Worm (Caenorhabditis elegans) whole organism, late embryonic: ENCODE measurements around the gene fbxa-170.
"Not testable (repeated sequence)": the region's sequence is repeated elsewhere in the genome, so short reads cannot be mapped to it uniquely, and the experiment has no call there.

Experiments used
- C08G9.2 ChIP-seq: sonication (generic microtip); optimal IDR thresholded peaks from 2 replicates; lab custom pipeline; 2016; ENCODE audit warnings: mild to moderate bottlenecking, missing genetic modification characterization, moderate library complexity, missing compliant biosample characterization
- F13H6.1 ChIP-seq: sonication (generic microtip); optimal IDR thresholded peaks from 2 replicates; lab custom pipeline; 2016; ENCODE audit warnings: missing genetic modification characterization, missing compliant biosample characterization
- K02D7.2 ChIP-seq: sonication (generic microtip); optimal IDR thresholded peaks from 2 replicates; lab custom pipeline; 2017; ENCODE audit warnings: mild to moderate bottlenecking, missing genetic modification characterization, missing compliant biosample characterization
- ahr-1 ChIP-seq: sonication (generic microtip); optimal IDR thresholded peaks from 2 replicates; lab custom pipeline; 2016; ENCODE audit warnings: missing genetic modification characterization, missing compliant biosample characterization
- ama-1 ChIP-seq: fragments of 150-350 bp; optimal IDR thresholded peaks from 2 replicates; lab custom pipeline; 2014
- ceh-14 ChIP-seq: sonication (generic microtip); optimal IDR thresholded peaks from 2 replicates; lab custom pipeline; 2016; ENCODE audit warnings: missing genotype, missing genetic modification characterization, missing compliant biosample characterization
- ceh-18 ChIP-seq: sonication (generic microtip); optimal IDR thresholded peaks from 2 replicates; lab custom pipeline; 2016; ENCODE audit warnings: missing genetic modification characterization, missing compliant biosample characterization
- ceh-19 ChIP-seq: fragments of 200-800 bp; sonication (Bioruptor generic); optimal IDR thresholded peaks from 2 replicates; lab custom pipeline; 2018; ENCODE audit warnings: mild to moderate bottlenecking, missing genetic modification characterization, missing compliant biosample characterization
- ceh-24 ChIP-seq: sonication (generic microtip); optimal IDR thresholded peaks from 2 replicates; lab custom pipeline; 2016; ENCODE audit warnings: mild to moderate bottlenecking, missing genetic modification characterization, missing compliant biosample characterization
- ceh-31 ChIP-seq: sonication (generic microtip); optimal IDR thresholded peaks from 2 replicates; lab custom pipeline; 2016; ENCODE audit warnings: missing genetic modification characterization, missing compliant biosample characterization
- ceh-45 ChIP-seq: fragments of 200-800 bp; sonication (Bioruptor generic); IDR thresholded peaks from 2 replicates; pipeline ENCODE4 v1.3.6; 2022; ENCODE audit warnings: missing genetic modification reagents, missing genetic modification characterization, missing compliant biosample characterization
- ceh-48 ChIP-seq: sonication (generic microtip); optimal IDR thresholded peaks from 2 replicates; lab custom pipeline; 2016; ENCODE audit warnings: missing genetic modification characterization, inconsistent platforms, missing compliant biosample characterization
- dmd-4 ChIP-seq: sonication (generic microtip); optimal IDR thresholded peaks from 2 replicates; lab custom pipeline; 2016; ENCODE audit warnings: borderline replicate concordance, missing genetic modification characterization, missing compliant biosample characterization
- dve-1 ChIP-seq: sonication (generic microtip); optimal IDR thresholded peaks from 2 replicates; lab custom pipeline; 2017; ENCODE audit warnings: antibody characterized with exemption, mild to moderate bottlenecking, missing genetic modification characterization, missing compliant biosample characterization
- ets-4 ChIP-seq: sonication (generic microtip); optimal IDR thresholded peaks from 2 replicates; lab custom pipeline; 2016; ENCODE audit warnings: missing genetic modification characterization, missing compliant biosample characterization
- fkh-10 ChIP-seq: fragments of 150-350 bp; optimal IDR thresholded peaks from 2 replicates; lab custom pipeline; 2014; ENCODE audit warnings: missing biosample characterization, missing genetic modification reagents, missing genetic modification characterization
- hlh-13 ChIP-seq: fragments of 200-800 bp; sonication (Bioruptor generic); optimal IDR thresholded peaks from 2 replicates; lab custom pipeline; 2018; ENCODE audit warnings: mild to moderate bottlenecking, missing genetic modification characterization, missing compliant biosample characterization
- hlh-6 ChIP-seq: sonication (generic microtip); optimal IDR thresholded peaks from 2 replicates; lab custom pipeline; 2016; ENCODE audit warnings: missing genotype, missing genetic modification characterization, missing compliant biosample characterization
- lin-11 ChIP-seq: fragments of 200-800 bp; sonication (Bioruptor generic); optimal IDR thresholded peaks from 2 replicates; lab custom pipeline; 2018; ENCODE audit warnings: mild to moderate bottlenecking, missing genetic modification characterization, missing compliant biosample characterization
- madf-2 ChIP-seq: sonication (generic microtip); optimal IDR thresholded peaks from 2 replicates; lab custom pipeline; 2017; ENCODE audit warnings: missing genetic modification characterization, missing compliant biosample characterization
- mec-3 ChIP-seq: sonication (generic microtip); optimal IDR thresholded peaks from 2 replicates; lab custom pipeline; 2016; ENCODE audit warnings: borderline replicate concordance, missing genetic modification characterization, missing compliant biosample characterization
- pax-1 ChIP-seq: fragments of 150-350 bp; optimal IDR thresholded peaks from 2 replicates; lab custom pipeline; 2014; ENCODE audit warnings: missing biosample characterization, missing genetic modification characterization
- pha-2 ChIP-seq: sonication (generic microtip); optimal IDR thresholded peaks from 2 replicates; lab custom pipeline; 2017; ENCODE audit warnings: mild to moderate bottlenecking, missing genetic modification characterization, missing compliant biosample characterization
- pha-4 ChIP-seq: fragments of 150-350 bp; optimal IDR thresholded peaks from 2 replicates; lab custom pipeline; 2018; ENCODE audit warnings: missing biosample characterization, missing genetic modification reagents, missing genetic modification characterization
- ref-2 ChIP-seq: sonication (generic microtip); optimal IDR thresholded peaks from 2 replicates; lab custom pipeline; 2016; ENCODE audit warnings: missing genetic modification characterization, missing compliant biosample characterization
- rnt-1 ChIP-seq: sonication (generic microtip); optimal IDR thresholded peaks from 2 replicates; lab custom pipeline; 2016; ENCODE audit warnings: missing genetic modification characterization, missing compliant biosample characterization
- sdc-2 ChIP-seq: sonication (generic microtip); optimal IDR thresholded peaks from 2 replicates; lab custom pipeline; 2016; ENCODE audit warnings: missing genotype, missing genetic modification characterization, missing compliant biosample characterization
- sox-2 ChIP-seq: fragments of 200-800 bp; sonication (Bioruptor generic); IDR thresholded peaks from 2 replicates; pipeline ENCODE4 v1.3.6; 2022; ENCODE audit warnings: missing genetic modification reagents, missing genetic modification characterization, missing compliant biosample characterization
- sox-4 ChIP-seq: sonication (generic microtip); optimal IDR thresholded peaks from 2 replicates; lab custom pipeline; 2017; ENCODE audit warnings: mild to moderate bottlenecking, missing genetic modification characterization, inconsistent platforms, missing compliant biosample characterization
- tbx-7 ChIP-seq: sonication (generic microtip); optimal IDR thresholded peaks from 2 replicates; lab custom pipeline; 2016; ENCODE audit warnings: missing genotype, missing genetic modification characterization, missing compliant biosample characterization
- ttx-3 ChIP-seq: sonication (generic microtip); optimal IDR thresholded peaks from 2 replicates; lab custom pipeline; 2016; ENCODE audit warnings: missing genetic modification reagents, missing genetic modification characterization, missing compliant biosample characterization
- unc-3 ChIP-seq, 2 experiments: fragments of 200-800 bp in 1 of 2; sonication (Bioruptor generic) in 1 of 2; sonication (generic microtip) in 1 of 2; conservative IDR thresholded peaks in 1 of 2; optimal IDR thresholded peaks in 1 of 2; 2 replicates each; pipeline versions ENCODE4 v1.3.6 to Lab custom; 2016 to 2022; ENCODE audit warnings: missing compliant biosample characterization in 2 of 2, missing genetic modification characterization in 2 of 2, missing genetic modification reagents in 1 of 2
- unc-55 ChIP-seq: sonication (generic microtip); optimal IDR thresholded peaks from 2 replicates; lab custom pipeline; 2017; ENCODE audit warnings: missing biosample characterization, missing genetic modification reagents, missing genetic modification characterization
- ztf-16 ChIP-seq: sonication (generic microtip); optimal IDR thresholded peaks from 2 replicates; lab custom pipeline; 2017; ENCODE audit warnings: missing genetic modification characterization, missing compliant biosample characterization

fbxa-170 gene

DNA sequence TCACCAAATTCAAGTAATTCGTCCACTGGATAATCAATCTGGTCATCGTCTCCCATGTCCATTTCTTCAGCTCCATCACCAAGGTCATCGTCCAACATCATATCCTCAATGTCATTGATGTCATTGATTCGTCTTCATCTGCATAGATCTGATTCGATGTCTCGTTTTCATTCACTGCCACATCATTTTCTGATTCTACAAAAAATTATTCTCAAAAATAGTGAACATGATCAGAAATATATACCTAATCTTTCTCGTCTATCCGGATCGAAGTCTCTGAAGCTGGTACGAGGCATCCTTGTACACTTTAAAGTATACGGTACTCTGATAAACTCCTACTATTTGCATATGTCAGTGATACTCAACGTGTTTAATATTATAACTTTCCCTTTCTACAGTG is 19.0 kb upstream of the fbxa-170 start, which contains the start of gene C36C9.4:
Gene C36C9.4, minus strand, starts transcription at position 101 of the 400 bp plus-strand sequence.
- not testable (repeated sequence) for TF ChIP-seq ets-4; hlh-6 (tag; lab: Kevin White, UChicago); ceh-14 (tag; lab: Kevin White, UChicago)

DNA sequence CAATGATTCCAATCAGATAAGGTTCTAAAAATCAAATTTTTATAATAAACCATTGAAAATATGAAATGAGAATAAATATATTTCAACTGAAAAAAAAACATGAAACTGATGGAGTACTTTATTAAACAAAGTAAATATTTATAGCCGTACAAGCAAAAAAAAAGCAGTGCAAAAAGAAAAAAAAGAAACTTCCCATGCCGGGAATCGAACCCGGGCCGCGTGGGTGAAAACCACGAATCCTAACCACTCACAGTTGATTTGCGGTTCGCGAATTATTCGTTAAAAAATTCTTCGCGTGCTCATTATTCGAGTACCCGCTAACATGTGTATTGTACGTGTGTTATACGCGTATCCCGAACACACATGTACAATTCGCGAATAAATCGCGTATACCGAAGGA is 13.0 kb upstream of the fbxa-170 start, which contains the start of gene C36C9.6:
Gene C36C9.6, minus strand, starts transcription at position 101 of the 400 bp plus-strand sequence.
- TF ChIP-seq ahr-1; sox-2 (GFP tag; lab: Robert Waterston, UW); fkh-10 (GFP tag; lab: Kevin White, UChicago): not testable (repeated sequence)

DNA sequence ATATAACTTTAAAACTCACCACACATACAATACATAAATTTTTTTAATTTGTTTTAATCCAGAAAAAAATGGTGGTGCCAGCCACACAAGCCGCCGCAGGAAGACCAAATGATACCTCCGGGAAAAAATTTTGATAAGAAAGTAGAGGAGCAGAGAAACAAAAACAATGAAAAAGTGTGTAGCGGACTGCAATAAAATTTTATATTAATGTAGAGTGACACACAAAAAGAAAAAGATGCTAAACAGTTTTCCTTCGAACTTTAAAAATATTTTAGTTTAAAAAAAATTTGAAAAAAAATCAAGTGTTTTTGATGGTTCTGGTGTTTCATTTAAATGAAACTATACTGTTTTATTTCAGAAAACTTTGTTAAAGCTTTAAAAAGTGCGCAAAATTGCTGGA is 12.1 kb upstream of the fbxa-170 start, which contains the start of gene C36C9.12:
Gene C36C9.12, minus strand, starts transcription at position 101 of the 400 bp plus-strand sequence.
- not testable (repeated sequence) for TF ChIP-seq ama-1 (lab: Kevin White, UChicago); ceh-48 (tag; lab: Kevin White, UChicago); C08G9.2

DNA sequence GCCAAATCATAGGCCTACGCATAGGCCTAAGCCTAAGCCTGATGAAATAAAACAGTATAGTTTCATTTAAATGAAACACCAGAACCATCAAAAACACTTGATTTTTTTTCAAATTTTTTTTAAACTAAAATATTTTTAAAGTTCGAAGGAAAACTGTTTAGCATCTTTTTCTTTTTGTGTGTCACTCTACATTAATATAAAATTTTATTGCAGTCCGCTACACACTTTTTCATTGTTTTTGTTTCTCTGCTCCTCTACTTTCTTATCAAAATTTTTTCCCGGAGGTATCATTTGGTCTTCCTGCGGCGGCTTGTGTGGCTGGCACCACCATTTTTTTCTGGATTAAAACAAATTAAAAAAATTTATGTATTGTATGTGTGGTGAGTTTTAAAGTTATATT is 9.2 kb upstream of the fbxa-170 start, which contains the start of gene C36C9.11:
Gene C36C9.11, plus strand, starts transcription at position 301 of the 400 bp plus-strand sequence.
- not testable (repeated sequence) for TF ChIP-seq mec-3; pax-1 (tag; lab: Kevin White, UChicago); dmd-4

DNA sequence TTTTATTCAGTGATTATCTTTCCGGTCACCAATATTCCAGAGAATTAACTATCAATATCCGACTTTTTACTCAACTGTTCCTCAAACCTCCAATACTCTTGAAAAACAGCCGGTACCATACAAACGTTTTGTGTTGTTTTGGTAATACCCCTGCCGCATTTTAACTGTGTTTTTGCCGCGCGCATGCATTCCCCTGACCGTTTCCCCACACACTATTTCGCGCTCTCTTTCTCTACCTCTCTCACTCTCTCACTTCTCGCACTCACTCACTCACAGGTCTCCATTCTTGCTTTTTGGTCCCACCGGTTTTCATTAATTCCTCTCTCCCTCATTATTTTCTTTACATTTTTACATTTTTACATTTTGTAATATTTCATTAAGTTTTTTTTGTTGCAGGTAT is 4.6 kb upstream of the fbxa-170 start, which contains the start of gene meg-4:
Gene meg-4, plus strand, starts transcription at position 397 of the 400 bp plus-strand sequence.
- TF ChIP-seq lin-11 (tag; lab: Kevin White, UChicago) (no peak), sdc-2 (peak; percentile 84)

DNA sequence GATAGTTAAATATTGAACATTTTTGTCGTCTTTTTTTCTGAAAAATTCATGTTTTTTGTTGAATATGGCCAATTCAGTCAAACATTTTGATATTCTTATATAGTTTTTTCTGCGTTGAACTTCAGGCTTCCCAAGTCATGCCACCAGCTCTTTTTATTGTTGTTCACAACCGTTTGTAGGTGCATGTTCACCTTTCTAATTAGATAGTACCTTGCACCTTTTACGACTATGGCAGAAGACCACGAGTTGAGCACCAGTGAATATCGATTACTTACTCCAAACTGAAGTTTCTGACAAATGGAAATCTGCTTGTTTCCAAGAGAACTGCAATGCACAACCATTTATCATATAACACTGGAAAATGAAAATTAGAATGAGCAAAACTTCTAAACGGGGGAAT is 2.0 kb downstream of the fbxa-170 start:
- TF ChIP-seq K02D7.2 (tag; lab: Kevin White, UChicago) (no peak), pha-4 (no peak), ceh-19 (GFP tag; lab: Kevin White, UChicago) (no peak), ceh-31 (tag; lab: Kevin White, UChicago) (no peak), ref-2 (tag; lab: Kevin White, UChicago) (no peak), tbx-7 (no peak), ceh-18 (tag; lab: Kevin White, UChicago) (no peak), C08G9.2 (no peak), ceh-45 (no peak), sox-4 (tag; lab: Kevin White, UChicago) (no peak), ttx-3 (tag; lab: Kevin White, UChicago) (no peak), ztf-16 (tag; lab: Kevin White, UChicago) (no peak), dve-1 (no peak), madf-2 (no peak), pha-2 (tag; lab: Kevin White, UChicago) (no peak), ceh-24 (tag; lab: Kevin White, UChicago) (no peak), unc-3 (GFP tag; conservative IDR thresholded peaks at IDR 0.05; lab: Robert Waterston, UW) (no peak), unc-3 (tag; optimal IDR thresholded peaks at IDR 0.05; lab: Kevin White, UChicago) (no peak), unc-55 (no peak), dmd-4 (no peak)
- TF ChIP-seq, all 69 proteins: peak for 0

DNA sequence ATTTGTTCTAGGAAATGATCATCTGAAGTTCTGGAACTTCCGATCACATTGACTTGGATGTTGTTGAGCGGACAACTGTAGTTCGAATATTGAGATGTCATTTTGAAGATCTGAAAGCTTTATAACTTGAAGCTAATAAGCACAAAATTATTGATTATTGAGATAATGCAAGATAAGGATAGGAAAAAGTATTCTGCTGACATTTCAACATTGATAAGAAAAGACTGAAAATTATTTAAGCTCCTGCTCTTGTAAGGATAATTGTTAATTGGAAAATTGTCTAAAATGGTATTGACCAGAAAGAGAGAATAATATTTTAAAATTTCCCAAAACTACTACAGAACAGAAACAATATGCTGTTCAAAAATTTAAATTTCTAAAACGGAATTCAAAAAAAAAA is 3.9 kb downstream of the fbxa-170 start, which contains the start of gene tbx-31:
Gene tbx-31, minus strand, starts transcription at position 101 of the 400 bp plus-strand sequence.
- no peak for TF ChIP-seq C08G9.2
- no peak for TF ChIP-seq rnt-1
- TF ChIP-seq unc-3 (GFP tag; conservative IDR thresholded peaks at IDR 0.05; lab: Robert Waterston, UW): no peak
- no peak for TF ChIP-seq unc-3 (tag; optimal IDR thresholded peaks at IDR 0.05; lab: Kevin White, UChicago)
- TF ChIP-seq ceh-19 (GFP tag; lab: Kevin White, UChicago): no peak
- TF ChIP-seq hlh-13 (GFP tag; lab: Kevin White, UChicago): no peak
- no peak for TF ChIP-seq F13H6.1 (tag; lab: Kevin White, UChicago)
